Fruit fly (Drosophila melanogaster): ENCODE results near the gene CG10341.

DNA sequence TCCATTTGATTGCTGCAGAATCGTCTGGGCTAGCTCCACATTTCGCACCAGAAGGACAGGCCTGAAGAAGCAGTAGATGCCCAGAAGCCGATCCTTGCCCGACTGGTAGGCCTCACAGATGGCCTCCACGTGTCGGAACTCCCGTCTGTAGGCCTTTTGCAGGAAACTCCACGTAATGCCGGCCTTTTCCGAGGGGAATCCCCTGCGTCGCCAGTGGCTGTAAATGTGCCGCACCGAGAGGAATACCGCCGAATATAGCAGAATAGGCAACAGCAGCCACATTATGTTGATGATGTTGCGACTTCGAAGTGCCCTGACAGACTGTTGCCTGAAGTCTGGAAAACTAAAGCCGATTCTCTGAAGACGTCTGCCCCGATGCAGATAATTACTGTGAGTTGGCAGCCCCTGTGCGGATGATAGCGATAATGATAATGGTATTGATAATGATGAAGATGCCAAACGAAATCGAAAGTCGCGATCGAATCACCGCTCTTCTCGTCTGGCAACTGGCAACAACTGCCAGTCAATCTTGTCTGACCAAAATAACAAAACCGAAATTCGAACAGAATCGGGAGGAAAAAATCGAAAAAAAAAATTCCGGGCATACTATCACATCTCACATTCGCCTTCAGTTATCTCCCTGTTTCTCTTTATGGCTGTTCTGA lies 45.7 kb upstream of the CG10341 start, which contains the start of gene Cyp310a1:
- TF ChIP-seq CTCF (optimal IDR thresholded peaks at IDR 0.05) (no peak), CG8478 (optimal IDR thresholded peaks at IDR 0.05) (no peak)
